Worm (Caenorhabditis elegans) whole organism, dauer: ENCODE data around the gene C18H7.6.

Source experiments
- unc-62 ChIP-seq: sonication (generic microtip); optimal IDR thresholded peaks from 2 replicates; lab custom pipeline; 2017; ENCODE audit warnings: missing biosample characterization, missing genetic modification reagents, missing genetic modification characterization

Gene C18H7.6

DNA sequence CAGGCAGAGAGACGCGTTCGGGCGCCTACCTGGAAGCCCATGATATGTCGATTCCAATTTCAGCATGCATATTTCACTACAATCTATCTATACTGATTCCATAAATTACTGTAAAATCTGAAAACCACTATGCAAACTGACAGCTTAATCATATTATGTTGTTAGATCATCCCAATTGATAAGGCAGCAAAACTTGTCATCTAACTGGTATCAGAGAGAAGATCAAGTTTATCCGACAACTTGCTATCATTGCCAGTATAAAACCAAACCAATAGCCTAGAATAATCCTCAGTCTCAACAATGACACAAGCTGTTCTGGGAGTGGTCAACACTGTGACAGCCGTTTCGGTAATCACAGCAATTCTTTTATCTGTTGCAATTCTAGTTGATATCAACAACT is 11.9 kb upstream of the C18H7.6 start, which contains the start of gene col-102:
col-102 (plus strand) TSS at position 301 of the 400 bp plus-strand sequence.
- no peak for TF ChIP-seq unc-62

ce11 chrIV:603543-603942 is 11.3 kb upstream of the C18H7.6 start, which contains the start of gene prmt-4:
TSS of gene prmt-4 (minus strand) at chrIV:603643.
- TF ChIP-seq unc-62: no peak

- TF ChIP-seq unc-62: no peak
Measured at ce11 chrIV:601595-601994, 9.3 kb upstream of the C18H7.6 start, which contains the start of gene srt-59. TSS of gene srt-59 (minus strand) at chrIV:601695.

DNA sequence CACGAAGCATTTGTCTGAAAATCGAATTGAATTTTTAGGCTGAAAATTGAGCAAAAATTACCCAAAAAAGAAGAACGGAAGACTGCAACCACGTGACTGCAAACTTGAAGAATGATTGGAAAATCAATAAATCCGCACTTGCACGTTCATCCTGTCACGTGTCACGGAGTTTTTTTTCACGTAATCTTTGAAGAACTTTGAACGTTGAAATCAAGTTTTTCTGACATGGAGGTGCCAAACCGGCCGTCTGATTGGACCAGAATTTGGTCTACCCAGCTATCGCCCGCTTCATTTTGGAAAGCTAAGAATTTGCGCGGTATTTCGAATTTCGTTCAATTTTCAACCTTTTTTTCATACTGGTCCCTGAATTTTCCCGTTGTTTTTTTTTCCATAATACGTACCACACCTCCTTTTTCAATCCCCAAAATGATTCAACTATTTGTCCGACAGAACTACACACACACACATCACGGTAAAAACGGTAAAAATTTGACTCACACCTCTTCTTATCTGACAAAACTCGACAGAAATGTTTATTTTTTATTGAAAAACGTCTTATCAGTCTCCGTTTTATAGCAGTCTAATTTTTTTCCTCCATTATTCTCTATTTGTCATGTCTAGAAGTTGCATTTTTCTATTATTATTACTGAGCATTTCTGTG is 4.1 kb upstream of the C18H7.6 start, which contains the start of the genes C18H7.7 and C18H7.11:
C18H7.7 (minus strand) TSS at position 101 of the 661 bp plus-strand sequence.
C18H7.11 (plus strand) TSS at position 611 of the 661 bp plus-strand sequence.
- TF ChIP-seq unc-62: no peak

- TF ChIP-seq unc-62: no peak
Measured at ce11 chrIV:594840-595239, 2.6 kb upstream of the C18H7.6 start.

- no peak for TF ChIP-seq unc-62
Measured at ce11 chrIV:593029-593428, 744 bp upstream of the C18H7.6 start, which contains the start of gene C18H7.4. TSS of gene C18H7.4 (plus strand) at chrIV:593329.

- no peak for TF ChIP-seq unc-62
Measured at ce11 chrIV:587729-588128, 4.6 kb downstream of the C18H7.6 start, which contains the start of gene C18H7.12. TSS of gene C18H7.12 (minus strand) at chrIV:587829.

DNA sequence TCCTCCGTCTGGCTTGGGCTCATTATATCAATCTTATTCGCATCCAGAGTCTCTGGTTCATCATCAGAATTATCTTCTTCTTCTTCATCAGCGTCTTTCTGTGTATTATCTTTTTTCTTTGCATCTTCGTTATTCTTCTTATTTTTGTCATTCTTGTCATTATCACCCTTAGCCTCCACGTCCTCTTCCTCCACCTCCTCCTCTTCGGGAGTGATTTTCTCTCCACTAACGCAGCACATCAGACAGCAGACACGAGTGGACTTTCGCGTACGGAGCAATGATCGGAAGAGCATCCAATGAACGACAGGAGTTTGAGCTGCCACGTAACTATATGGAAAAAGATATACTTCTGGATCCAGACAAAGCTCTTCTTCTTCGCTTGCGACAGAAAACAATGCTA is 8.2 kb downstream of the C18H7.6 start:
- no peak for TF ChIP-seq unc-62

DNA sequence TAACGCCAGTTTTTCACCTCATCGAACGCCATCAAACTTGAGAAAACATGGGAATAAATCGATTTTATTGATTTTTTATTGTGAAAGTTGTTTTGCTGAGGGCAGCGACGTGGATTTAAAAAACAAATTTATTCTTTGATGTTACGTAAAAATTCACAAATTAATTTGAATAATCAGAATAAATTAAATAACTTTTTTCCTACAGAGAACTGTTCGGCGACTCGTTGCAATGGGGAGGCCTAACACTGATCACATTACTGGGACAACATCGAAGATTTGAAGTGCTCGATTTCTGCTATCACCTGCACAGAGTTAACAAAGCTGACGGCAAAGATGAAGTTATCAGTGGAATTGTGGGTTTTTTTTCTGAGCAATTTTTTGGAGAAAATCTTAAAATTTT is 10.2 kb downstream of the C18H7.6 start, which contains the start of gene F56A11.6:
F56A11.6 (minus strand) TSS at position 101 of the 400 bp plus-strand sequence.
- TF ChIP-seq unc-62: no peak

ce11 chrIV:580512-580911 is 11.8 kb downstream of the C18H7.6 start:
- TF ChIP-seq unc-62: no peak

DNA sequence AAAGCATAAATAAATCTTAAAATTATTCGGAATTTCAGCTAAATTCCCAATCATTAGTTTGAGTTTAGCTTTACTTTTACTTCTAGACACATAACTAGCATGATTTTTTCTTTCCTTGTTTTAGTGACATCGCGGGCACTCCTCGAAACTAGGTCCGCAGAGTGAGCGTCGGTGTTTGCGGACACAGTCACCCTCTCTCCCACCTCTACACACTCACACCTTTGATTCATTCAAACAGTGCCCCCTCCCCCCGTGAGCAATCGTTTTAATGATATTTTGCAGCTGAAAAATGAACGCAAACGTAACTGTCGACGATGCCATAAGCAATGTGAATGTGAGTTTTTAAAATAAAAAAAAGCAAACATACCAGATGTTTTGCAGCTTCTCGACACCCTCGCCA is 19.8 kb downstream of the C18H7.6 start, which contains the start of gene gex-2:
gex-2 (plus strand) TSS at position 283 of the 400 bp plus-strand sequence.
- no peak for TF ChIP-seq unc-62

DNA sequence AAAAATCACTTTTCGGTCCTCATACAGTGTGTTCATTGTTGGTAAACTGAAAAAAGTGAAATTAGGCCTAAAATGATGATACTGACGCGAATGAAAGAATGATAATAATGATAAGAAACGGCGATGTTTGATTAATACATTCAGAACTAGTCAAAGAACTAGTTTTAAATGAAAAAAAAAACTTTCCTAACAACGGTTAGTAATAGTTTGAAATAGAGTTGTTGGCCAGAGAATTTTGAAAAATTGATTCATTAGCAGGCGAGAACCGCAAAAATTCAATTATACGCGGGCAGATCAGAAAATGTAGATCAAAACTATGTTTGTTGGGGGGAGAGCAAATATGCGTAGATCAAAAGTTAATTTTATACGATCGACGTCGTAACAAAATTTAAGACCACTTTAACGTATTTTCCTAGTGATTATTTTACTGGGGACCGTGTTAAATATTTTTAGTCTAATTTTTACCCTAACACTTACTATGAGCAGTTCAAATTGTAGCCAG is 21.4 kb downstream of the C18H7.6 start, which contains the start of gene F56A11.5:
F56A11.5 (minus strand) TSS at position 51 of the 502 bp plus-strand sequence.
- TF ChIP-seq unc-62: no peak

DNA sequence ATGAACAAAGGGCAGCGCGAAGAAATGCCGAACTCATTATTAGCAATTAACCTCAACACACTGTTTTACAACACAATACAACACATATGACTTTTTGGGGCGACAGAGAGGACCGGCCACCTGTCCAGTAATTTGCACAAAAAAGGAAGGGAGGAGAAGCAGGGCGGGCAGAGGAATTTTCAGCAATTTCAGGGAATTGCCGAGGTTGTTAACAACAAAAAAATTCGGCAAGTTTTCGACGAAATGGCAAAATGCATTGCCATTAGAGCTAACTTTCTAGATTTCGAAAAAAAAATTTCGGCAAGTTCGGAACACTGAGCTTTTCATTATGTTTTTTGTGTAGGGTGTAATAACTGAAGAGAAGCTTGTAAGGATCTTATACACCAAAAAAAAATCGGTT is 28.3 kb downstream of the C18H7.6 start:
- TF ChIP-seq unc-62: no peak

- no peak for TF ChIP-seq unc-62
Measured at ce11 chrIV:563417-563816, 28.9 kb downstream of the C18H7.6 start.

ce11 chrIV:560780-561179 is 31.5 kb downstream of the C18H7.6 start:
- TF ChIP-seq unc-62: no peak

ce11 chrIV:560314-560713 is 32.0 kb downstream of the C18H7.6 start:
- TF ChIP-seq unc-62: no peak

- no peak for TF ChIP-seq unc-62
Measured at ce11 chrIV:558735-559284, 33.5 kb downstream of the C18H7.6 start, which contains the start of gene efn-4. TSS of gene efn-4 (plus strand) at chrIV:559234.
